Worm (Caenorhabditis elegans) whole organism, L4/young adult: Measurements from ENCODE around the gene R07E5.6.

Experiments used
- W03F9.2 ChIP-seq: fragments of 150-350 bp; optimal IDR thresholded peaks from 2 replicates; lab custom pipeline; 2014; ENCODE audit warnings: missing biosample characterization, missing genetic modification characterization
- dao-5 ChIP-seq: sonication (generic microtip); optimal IDR thresholded peaks from 2 replicates; lab custom pipeline; 2016; ENCODE audit warnings: missing genotype, missing genetic modification characterization, moderate library complexity, missing compliant biosample characterization
- him-1 ChIP-seq: sonication (generic microtip); optimal IDR thresholded peaks from 2 replicates; lab custom pipeline; 2016; ENCODE audit warnings: missing genotype, missing genetic modification reagents, missing genetic modification characterization, missing compliant biosample characterization

ce11 chrIII:4404339-4404836, 5.8 kb downstream of the R07E5.6 start, which contains the start of the genes R07E5.17 and snfc-5:
- no peak for TF ChIP-seq dao-5 (tag; lab: Kevin White, UChicago)
- TF ChIP-seq W03F9.2 (tag; lab: Kevin White, UChicago), result no peak
- no peak for TF ChIP-seq him-1 (tag; lab: Kevin White, UChicago)
